Worm (Caenorhabditis elegans) whole organism, mixed stage, embryonic: Measurements from ENCODE around the gene K02C4.2.

Source experiments
- bed-3 ChIP-seq: fragments of 200-800 bp; sonication (Bioruptor generic); optimal IDR thresholded peaks from 3 replicates; lab custom pipeline; 2018; ENCODE audit warnings: mild to moderate bottlenecking, missing genetic modification characterization, moderate library complexity, missing compliant biosample characterization
- blmp-1 ChIP-seq: fragments of 150-350 bp; optimal IDR thresholded peaks from 2 replicates; lab custom pipeline; 2014; ENCODE audit warnings: missing biosample characterization, missing genetic modification characterization
- ceh-39 ChIP-seq: fragments of 150-350 bp; optimal IDR thresholded peaks from 2 replicates; lab custom pipeline; 2014; ENCODE audit warnings: missing biosample characterization, missing genetic modification characterization
- ceh-83 ChIP-seq: fragments of 200-800 bp; sonication (Bioruptor generic); optimal IDR thresholded peaks from 2 replicates; lab custom pipeline; 2018; ENCODE audit warnings: mild to moderate bottlenecking, missing genetic modification characterization, missing compliant biosample characterization
- ces-1 ChIP-seq: fragments of 150-350 bp; optimal IDR thresholded peaks from 2 replicates; lab custom pipeline; 2014; ENCODE audit warnings: missing biosample characterization, missing genetic modification reagents, missing genetic modification characterization
- cnd-1 ChIP-seq: fragments of 200-800 bp; sonication (Bioruptor generic); optimal IDR thresholded peaks from 2 replicates; lab custom pipeline; 2018; ENCODE audit warnings: mild to moderate bottlenecking, missing genetic modification characterization, missing compliant biosample characterization
- elt-1 ChIP-seq: sonication (generic microtip); optimal IDR thresholded peaks from 2 replicates; lab custom pipeline; 2017; ENCODE audit warnings: missing genetic modification characterization, mild to moderate bottlenecking, missing compliant biosample characterization, antibody characterized with exemption, moderate library complexity, borderline replicate concordance; ENCODE audit not compliant: insufficient read depth
- elt-3 ChIP-seq: fragments of 150-350 bp; optimal IDR thresholded peaks from 2 replicates; lab custom pipeline; 2014; ENCODE audit warnings: missing biosample characterization, missing genetic modification characterization
- flh-1 ChIP-seq: fragments of 200-800 bp; sonication (Bioruptor generic); optimal IDR thresholded peaks from 2 replicates; lab custom pipeline; 2018; ENCODE audit warnings: mild to moderate bottlenecking, missing genetic modification characterization, moderate library complexity, missing compliant biosample characterization
- ham-2 ChIP-seq: fragments of 200-800 bp; sonication (Bioruptor generic); optimal IDR thresholded peaks from 2 replicates; lab custom pipeline; 2018; ENCODE audit warnings: mild to moderate bottlenecking, missing genetic modification characterization, missing compliant biosample characterization
- hlh-1 ChIP-seq: fragments of 150-350 bp; optimal IDR thresholded peaks from 2 replicates; lab custom pipeline; 2014; ENCODE audit warnings: missing biosample characterization, missing genetic modification reagents, missing genetic modification characterization
- lin-13 ChIP-seq: fragments of 150-350 bp; optimal IDR thresholded peaks from 2 replicates; lab custom pipeline; 2014; ENCODE audit warnings: missing biosample characterization, missing genetic modification characterization
- lin-32 ChIP-seq: fragments of 200-800 bp; sonication (Bioruptor generic); optimal IDR thresholded peaks from 2 replicates; lab custom pipeline; 2018; ENCODE audit warnings: mild to moderate bottlenecking, missing genetic modification characterization, missing compliant biosample characterization
- lsy-2 ChIP-seq: fragments of 150-350 bp; optimal IDR thresholded peaks from 2 replicates; lab custom pipeline; 2014; ENCODE audit warnings: missing biosample characterization, missing genetic modification characterization
- mab-5 ChIP-seq: fragments of 150-350 bp; optimal IDR thresholded peaks from 2 replicates; lab custom pipeline; 2014; ENCODE audit warnings: missing biosample characterization, missing genetic modification characterization
- mep-1 ChIP-seq: fragments of 150-350 bp; optimal IDR thresholded peaks from 2 replicates; lab custom pipeline; 2017; ENCODE audit warnings: missing biosample characterization, missing genetic modification reagents, missing genetic modification characterization, inconsistent platforms
- mls-2 ChIP-seq: sonication (generic microtip); optimal IDR thresholded peaks from 2 replicates; lab custom pipeline; 2016; ENCODE audit warnings: mild to moderate bottlenecking, missing genetic modification characterization, moderate library complexity, missing compliant biosample characterization
- nhr-12 ChIP-seq: fragments of 150-350 bp; optimal IDR thresholded peaks from 2 replicates; lab custom pipeline; 2014; ENCODE audit warnings: missing biosample characterization, missing genetic modification characterization
- nhr-2 ChIP-seq: fragments of 150-350 bp; optimal IDR thresholded peaks from 2 replicates; lab custom pipeline; 2014; ENCODE audit warnings: missing biosample characterization, missing genetic modification characterization
- nhr-237 ChIP-seq: fragments of 150-350 bp; optimal IDR thresholded peaks from 2 replicates; lab custom pipeline; 2014; ENCODE audit warnings: missing biosample characterization, missing genetic modification characterization
- nhr-28 ChIP-seq: fragments of 150-350 bp; optimal IDR thresholded peaks from 2 replicates; lab custom pipeline; 2014; ENCODE audit warnings: missing biosample characterization, missing genetic modification characterization
- nhr-76 ChIP-seq: sonication (generic microtip); optimal IDR thresholded peaks from 2 replicates; lab custom pipeline; 2017; ENCODE audit warnings: missing biosample characterization, missing genetic modification characterization
- pha-4 ChIP-seq: fragments of 150-350 bp; optimal IDR thresholded peaks from 2 replicates; lab custom pipeline; 2018; ENCODE audit warnings: missing biosample characterization, missing genetic modification reagents, missing genetic modification characterization
- sem-2 ChIP-seq: fragments of 200-800 bp; sonication (Bioruptor generic); optimal IDR thresholded peaks from 2 replicates; lab custom pipeline; 2018; ENCODE audit warnings: mild to moderate bottlenecking, missing genetic modification characterization, missing compliant biosample characterization
- snpc-4 ChIP-seq: fragments of 150-350 bp; optimal IDR thresholded peaks from 2 replicates; lab custom pipeline; 2014; ENCODE audit warnings: missing biosample characterization, missing genetic modification characterization
- sptf-1 ChIP-seq: sonication (generic microtip); optimal IDR thresholded peaks from 2 replicates; lab custom pipeline; 2017; ENCODE audit warnings: mild to moderate bottlenecking, missing genetic modification characterization, moderate library complexity, missing compliant biosample characterization
- tbx-8 ChIP-seq: fragments of 200-800 bp; sonication (Bioruptor generic); optimal IDR thresholded peaks from 2 replicates; lab custom pipeline; 2018; ENCODE audit warnings: mild to moderate bottlenecking, missing genetic modification characterization, moderate library complexity, missing compliant biosample characterization
- unc-120 ChIP-seq: sonication (generic microtip); optimal IDR thresholded peaks from 2 replicates; lab custom pipeline; 2017; ENCODE audit warnings: missing genetic modification characterization, missing compliant biosample characterization; ENCODE audit not compliant: poor library complexity, severe bottlenecking
- unc-39 ChIP-seq: fragments of 150-350 bp; optimal IDR thresholded peaks from 2 replicates; lab custom pipeline; 2014; ENCODE audit warnings: missing biosample characterization, missing genetic modification characterization
- unc-62 ChIP-seq: fragments of 150-350 bp; optimal IDR thresholded peaks from 2 replicates; lab custom pipeline; 2014; ENCODE audit warnings: missing biosample characterization, missing genetic modification reagents, missing genetic modification characterization
- zip-8 ChIP-seq: fragments of 150-350 bp; optimal IDR thresholded peaks from 2 replicates; lab custom pipeline; 2014; ENCODE audit warnings: missing biosample characterization, missing genetic modification characterization
- ztf-11 ChIP-seq: fragments of 150-350 bp; optimal IDR thresholded peaks from 2 replicates; lab custom pipeline; 2014; ENCODE audit warnings: missing biosample characterization, missing genetic modification characterization

The K02C4.2 gene

DNA sequence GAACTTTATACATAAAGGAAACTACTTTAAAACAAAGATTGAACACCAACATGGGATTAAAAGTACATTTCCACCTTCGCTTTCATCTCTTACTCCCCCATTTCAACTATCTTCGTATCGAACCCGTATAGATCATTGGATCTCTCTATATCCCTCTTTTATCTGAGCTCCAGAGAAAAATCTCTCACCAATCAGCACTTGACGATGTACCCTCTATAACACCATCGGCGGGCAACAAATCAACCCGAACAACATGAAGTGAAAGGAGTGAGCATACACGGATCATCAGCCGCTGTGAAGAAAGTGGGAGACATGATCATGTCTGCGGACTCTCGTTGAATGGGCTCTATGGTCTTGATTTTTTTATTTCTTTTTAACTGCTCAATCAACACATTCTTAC lies 41.9 kb downstream of the K02C4.2 start:
- TF ChIP-seq ham-2 (GFP tag; lab: Kevin White, UChicago) (no peak), unc-120 (peak; percentile 79)

DNA sequence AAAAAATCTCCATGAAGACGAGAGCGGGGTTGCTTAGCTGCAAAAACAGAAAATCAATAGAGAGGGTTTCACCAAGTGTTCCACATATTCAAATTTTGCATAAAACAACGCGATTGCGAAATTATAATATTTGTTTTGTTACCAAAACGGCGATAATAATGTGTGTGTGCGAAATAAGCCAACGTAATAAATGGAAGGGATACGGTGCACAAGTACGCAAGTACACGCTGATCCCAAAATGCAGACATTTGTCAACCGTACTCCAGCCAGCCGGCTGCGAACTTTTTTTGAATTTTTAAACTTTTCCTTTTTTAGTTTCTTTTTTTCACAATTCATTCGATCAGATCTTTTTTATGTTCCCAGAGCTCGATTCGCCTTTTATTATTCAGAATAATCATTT lies 49.3 kb downstream of the K02C4.2 start, which contains the start of gene ire-1:
TSS of gene ire-1 (minus strand) at position 44 of the 400 bp plus-strand sequence.
- TF ChIP-seq nhr-76 (tag; lab: Kevin White, UChicago) = no peak
- TF ChIP-seq pha-4 (tag; lab: Kevin White, UChicago) = peak; percentile 67
- no peak for TF ChIP-seq unc-62 (GFP tag; lab: Kevin White, UChicago)
- no peak for TF ChIP-seq flh-1
- TF ChIP-seq nhr-237 (tag; lab: Kevin White, UChicago) = peak; percentile 47
- TF ChIP-seq cnd-1 (tag; lab: Kevin White, UChicago) = no peak
- TF ChIP-seq mls-2 = no peak
- TF ChIP-seq sem-2 = no peak
- no peak for TF ChIP-seq ceh-39 (tag; lab: Kevin White, UChicago)
- no peak for TF ChIP-seq nhr-12
- peak; percentile 3 for TF ChIP-seq unc-120
- TF ChIP-seq ces-1 (GFP tag; lab: Kevin White, UChicago) = no peak
- TF ChIP-seq sptf-1 = no peak
- TF ChIP-seq elt-3 = no peak
- TF ChIP-seq nhr-2 (tag; lab: Kevin White, UChicago) = no peak
- TF ChIP-seq lin-13 = peak; percentile 7
- no peak for TF ChIP-seq unc-39
- no peak for TF ChIP-seq ceh-83
- TF ChIP-seq nhr-28 (tag; lab: Kevin White, UChicago) = no peak
- TF ChIP-seq lsy-2 = peak; percentile 99
- TF ChIP-seq blmp-1 = no peak
- peak; percentile 10 for TF ChIP-seq hlh-1
- TF ChIP-seq mab-5 = no peak
- no peak for TF ChIP-seq snpc-4 (tag; lab: Kevin White, UChicago)
- no peak for TF ChIP-seq bed-3
- no peak for TF ChIP-seq elt-1
- TF ChIP-seq mep-1 (tag; lab: Kevin White, UChicago) = peak; percentile 62
- TF ChIP-seq lin-32 (GFP tag; lab: Kevin White, UChicago) = no peak
- TF ChIP-seq tbx-8 (GFP tag; lab: Kevin White, UChicago) = no peak

DNA sequence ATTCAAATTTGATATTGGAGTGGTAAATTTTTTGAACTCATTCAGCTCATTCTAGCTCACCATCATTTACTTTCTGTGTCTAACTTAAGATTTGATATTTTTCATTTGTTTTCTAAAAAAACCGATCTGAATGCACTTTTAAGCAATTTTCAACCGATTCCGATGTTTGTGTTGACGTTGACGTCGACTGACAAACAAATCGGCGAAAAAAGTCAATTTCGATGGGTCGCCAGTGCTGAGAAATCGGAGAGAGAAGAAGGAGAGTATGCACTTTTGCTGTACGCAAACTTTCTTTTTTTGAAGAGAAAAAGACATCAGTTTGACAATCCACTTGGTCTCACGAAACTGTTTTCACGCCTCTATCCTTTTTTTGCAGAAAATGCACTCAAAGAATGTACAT lies 49.9 kb downstream of the K02C4.2 start:
- TF ChIP-seq zip-8 (tag; lab: Kevin White, UChicago) (no peak), sptf-1 (no peak), nhr-12 (no peak), hlh-1 (no peak), mab-5 (no peak), nhr-28 (tag; lab: Kevin White, UChicago) (no peak), nhr-2 (tag; lab: Kevin White, UChicago) (no peak), elt-1 (no peak), mep-1 (tag; lab: Kevin White, UChicago) (no peak)

DNA sequence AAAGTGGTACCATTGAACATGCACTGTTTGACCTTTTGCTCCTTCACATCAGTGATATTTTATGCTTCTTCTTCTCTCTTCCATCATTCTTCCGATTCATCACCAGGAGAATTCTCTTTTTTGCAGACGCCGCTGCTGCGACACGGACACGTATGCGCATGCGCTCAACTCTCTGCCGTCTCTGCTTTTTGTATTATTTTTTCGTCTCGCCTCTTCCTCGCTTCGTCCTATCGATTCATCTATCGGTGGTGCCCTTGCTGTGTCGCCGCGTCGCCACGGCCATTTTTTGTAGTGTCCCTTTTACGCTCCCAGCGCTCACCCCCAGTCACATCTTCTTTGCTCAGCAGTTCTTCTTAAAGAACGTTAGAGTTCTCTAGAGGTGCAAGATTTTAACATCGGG lies 50.6 kb downstream of the K02C4.2 start:
- TF ChIP-seq ztf-11 (no peak), nhr-2 (tag; lab: Kevin White, UChicago) (no peak), tbx-8 (GFP tag; lab: Kevin White, UChicago) (no peak), sptf-1 (no peak), snpc-4 (tag; lab: Kevin White, UChicago) (no peak), unc-62 (GFP tag; lab: Kevin White, UChicago) (no peak), elt-1 (no peak)
- TF ChIP-seq, all 35 proteins: peak for 0
